Worm (Caenorhabditis elegans) whole organism, mixed stage, embryonic: ENCODE measurements around the gene srw-69.

Source experiments
- ceh-39 ChIP-seq: fragments of 150-350 bp; optimal IDR thresholded peaks from 2 replicates; lab custom pipeline; 2014; ENCODE audit warnings: missing biosample characterization, missing genetic modification characterization
- ces-1 ChIP-seq: fragments of 150-350 bp; optimal IDR thresholded peaks from 2 replicates; lab custom pipeline; 2014; ENCODE audit warnings: missing biosample characterization, missing genetic modification reagents, missing genetic modification characterization
- elt-3 ChIP-seq: fragments of 150-350 bp; optimal IDR thresholded peaks from 2 replicates; lab custom pipeline; 2014; ENCODE audit warnings: missing biosample characterization, missing genetic modification characterization
- mep-1 ChIP-seq: fragments of 150-350 bp; optimal IDR thresholded peaks from 2 replicates; lab custom pipeline; 2017; ENCODE audit warnings: missing biosample characterization, missing genetic modification reagents, missing genetic modification characterization, inconsistent platforms
- nhr-12 ChIP-seq: fragments of 150-350 bp; optimal IDR thresholded peaks from 2 replicates; lab custom pipeline; 2014; ENCODE audit warnings: missing biosample characterization, missing genetic modification characterization
- nhr-2 ChIP-seq: fragments of 150-350 bp; optimal IDR thresholded peaks from 2 replicates; lab custom pipeline; 2014; ENCODE audit warnings: missing biosample characterization, missing genetic modification characterization
- nhr-237 ChIP-seq: fragments of 150-350 bp; optimal IDR thresholded peaks from 2 replicates; lab custom pipeline; 2014; ENCODE audit warnings: missing biosample characterization, missing genetic modification characterization
- nhr-28 ChIP-seq: fragments of 150-350 bp; optimal IDR thresholded peaks from 2 replicates; lab custom pipeline; 2014; ENCODE audit warnings: missing biosample characterization, missing genetic modification characterization
- pha-4 ChIP-seq: fragments of 150-350 bp; optimal IDR thresholded peaks from 2 replicates; lab custom pipeline; 2018; ENCODE audit warnings: missing biosample characterization, missing genetic modification reagents, missing genetic modification characterization
- snpc-4 ChIP-seq: fragments of 150-350 bp; optimal IDR thresholded peaks from 2 replicates; lab custom pipeline; 2014; ENCODE audit warnings: missing biosample characterization, missing genetic modification characterization
- unc-39 ChIP-seq: fragments of 150-350 bp; optimal IDR thresholded peaks from 2 replicates; lab custom pipeline; 2014; ENCODE audit warnings: missing biosample characterization, missing genetic modification characterization
- unc-62 ChIP-seq: fragments of 150-350 bp; optimal IDR thresholded peaks from 2 replicates; lab custom pipeline; 2014; ENCODE audit warnings: missing biosample characterization, missing genetic modification reagents, missing genetic modification characterization
- ztf-11 ChIP-seq: fragments of 150-350 bp; optimal IDR thresholded peaks from 2 replicates; lab custom pipeline; 2014; ENCODE audit warnings: missing biosample characterization, missing genetic modification characterization

DNA sequence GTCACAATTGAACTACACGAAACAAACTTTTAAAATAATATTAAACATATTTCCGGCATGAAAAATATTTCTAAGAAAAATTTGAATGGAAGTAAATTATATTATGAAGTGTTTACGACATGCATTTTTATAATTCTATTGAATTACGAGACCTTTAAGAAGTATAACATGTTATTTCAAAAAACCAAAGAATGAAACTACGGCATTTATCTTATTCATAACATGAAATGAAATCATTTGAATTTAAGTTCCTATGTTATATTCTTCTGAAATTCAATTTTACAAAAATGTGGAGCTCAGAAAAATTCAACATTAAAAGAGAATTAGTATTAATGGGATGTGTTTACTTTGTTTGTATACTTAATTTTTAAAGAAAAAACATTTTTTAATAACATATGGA lies 2.2 kb upstream of the srw-69 start, which contains the start of gene srw-71:
- TF ChIP-seq nhr-28 (tag; lab: Kevin White, UChicago) (no peak), nhr-237 (tag; lab: Kevin White, UChicago) (no peak), snpc-4 (tag; lab: Kevin White, UChicago) (no peak), ces-1 (no peak), nhr-2 (no peak), pha-4 (no peak), ztf-11 (tag; lab: Kevin White, UChicago) (no peak), elt-3 (no peak), unc-39 (tag; lab: Kevin White, UChicago) (no peak), nhr-12 (tag; lab: Kevin White, UChicago) (no peak), mep-1 (no peak), unc-62 (no peak), ceh-39 (tag; lab: Kevin White, UChicago) (no peak)
